Worm (Caenorhabditis elegans): ENCODE results near the gene sgcb-1.

DNA sequence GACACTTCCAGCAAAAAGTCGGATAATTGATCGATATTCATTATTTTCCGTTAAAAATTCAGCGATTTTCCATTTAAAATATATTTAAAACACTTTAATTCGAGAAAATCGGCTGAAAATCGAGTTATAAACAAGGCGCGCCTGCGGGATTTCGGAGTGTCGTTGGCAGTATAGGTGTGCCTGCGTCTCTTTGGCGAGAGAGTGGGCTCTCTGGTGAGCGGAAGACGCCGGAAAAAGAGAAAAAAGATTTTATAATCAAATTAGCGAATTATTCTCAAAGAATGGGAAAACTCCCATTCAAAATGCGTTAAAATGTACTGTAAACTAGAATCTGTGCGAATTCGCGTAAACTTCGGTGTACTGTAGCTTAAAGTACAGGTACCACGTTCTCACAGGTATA is 21.6 kb downstream of the sgcb-1 start, which contains the start of gene D1069.3:
- TF ChIP-seq med-1 (GFP tag; optimal IDR thresholded peaks at IDR 0.05; ENCODE audit: insufficient read depth) (no peak), ztf-23 (GFP tag; IDR thresholded peaks at IDR 0.05) (no peak), ref-1 (GFP tag; conservative IDR thresholded peaks at IDR 0.05) (no peak), T22C8.4 (GFP tag; IDR thresholded peaks at IDR 0.05) (0 out of 2 replicates have a peak, but pooled peaks have one; percentile 0), cog-1 (tag; optimal IDR thresholded peaks at IDR 0.05) (no peak), flt-1 (GFP tag; IDR thresholded peaks at IDR 0.05) (no peak)
